Worm (Caenorhabditis elegans): ENCODE data around the gene srh-104.

- TF ChIP-seq pha-2 (tag; optimal IDR thresholded peaks at IDR 0.05) (no peak), tbx-7 (tag; optimal IDR thresholded peaks at IDR 0.05) (no peak), ahr-1 (tag; optimal IDR thresholded peaks at IDR 0.05) (no peak), sdc-2 (tag; optimal IDR thresholded peaks at IDR 0.05) (no peak), ets-4 (tag; optimal IDR thresholded peaks at IDR 0.05) (no peak), ama-1 (optimal IDR thresholded peaks at IDR 0.05) (no peak), ceh-18 (tag; optimal IDR thresholded peaks at IDR 0.05) (no peak), tbx-2 (tag; optimal IDR thresholded peaks at IDR 0.05) (no peak), gmeb-2 (tag; optimal IDR thresholded peaks at IDR 0.05) (no peak), ttx-3 (tag; optimal IDR thresholded peaks at IDR 0.05) (no peak), pha-4 (tag; optimal IDR thresholded peaks at IDR 0.05) (no peak), dmd-4 (tag; optimal IDR thresholded peaks at IDR 0.05; ENCODE audit: borderline replicate concordance) (no peak), sox-4 (tag; optimal IDR thresholded peaks at IDR 0.05) (no peak)
Observed at ce11 chrV:16253687-16254086, 9.7 kb upstream of the srh-104 start, which contains the start of gene gcy-20.
